Worm (Caenorhabditis elegans): ENCODE results near the gene Y39H10B.3.

Y39H10B.3 gene

ce11 chrV:3698497-3698896, 27.9 kb downstream of the Y39H10B.3 start:
- TF ChIP-seq unc-39 (tag; optimal IDR thresholded peaks at IDR 0.05) (no peak), drap-1 (GFP tag; optimal IDR thresholded peaks at IDR 0.05) (no peak), lsy-2 (tag; optimal IDR thresholded peaks at IDR 0.05) (no peak), pha-4 (tag; optimal IDR thresholded peaks at IDR 0.05) (no peak), mab-5 (tag; optimal IDR thresholded peaks at IDR 0.05) (no peak), ces-1 (GFP tag; optimal IDR thresholded peaks at IDR 0.05) (no peak), ceh-83 (GFP tag; optimal IDR thresholded peaks at IDR 0.05) (no peak), nhr-2 (tag; optimal IDR thresholded peaks at IDR 0.05) (no peak), ceh-43 (GFP tag; optimal IDR thresholded peaks at IDR 0.05) (no peak), nhr-28 (tag; optimal IDR thresholded peaks at IDR 0.05) (no peak), mls-2 (tag; optimal IDR thresholded peaks at IDR 0.05) (no peak), snpc-4 (tag; optimal IDR thresholded peaks at IDR 0.05) (no peak), zip-8 (tag; optimal IDR thresholded peaks at IDR 0.05) (no peak), hlh-1 (tag; optimal IDR thresholded peaks at IDR 0.05) (no peak)

ce11 chrV:3702998-3703397, 32.4 kb downstream of the Y39H10B.3 start:
- peak; percentile 2 for TF ChIP-seq pha-4 (tag; optimal IDR thresholded peaks at IDR 0.05)
- TF ChIP-seq M03D4.4 (tag; optimal IDR thresholded peaks at IDR 0.05) = no peak

ce11 chrV:3703888-3704287, 33.3 kb downstream of the Y39H10B.3 start:
- TF ChIP-seq lin-13 (tag; optimal IDR thresholded peaks at IDR 0.05) (no peak), nhr-76 (tag; optimal IDR thresholded peaks at IDR 0.05) (no peak), unc-62 (GFP tag; optimal IDR thresholded peaks at IDR 0.05) (no peak), ztf-11 (tag; optimal IDR thresholded peaks at IDR 0.05) (peak; percentile 9), lsy-2 (tag; optimal IDR thresholded peaks at IDR 0.05) (no peak), hlh-1 (tag; optimal IDR thresholded peaks at IDR 0.05) (peak; percentile 11), sptf-1 (tag; optimal IDR thresholded peaks at IDR 0.05) (no peak), bed-3 (GFP tag; optimal IDR thresholded peaks at IDR 0.05) (no peak), nhr-12 (tag; optimal IDR thresholded peaks at IDR 0.05) (no peak), flh-1 (GFP tag; optimal IDR thresholded peaks at IDR 0.05) (no peak), unc-39 (tag; optimal IDR thresholded peaks at IDR 0.05) (no peak), unc-120 (tag; optimal IDR thresholded peaks at IDR 0.05; ENCODE audit: poor library complexity, severe bottlenecking) (peak; percentile 70), tbx-8 (GFP tag; optimal IDR thresholded peaks at IDR 0.05) (no peak), mab-5 (tag; optimal IDR thresholded peaks at IDR 0.05) (no peak), snpc-4 (tag; optimal IDR thresholded peaks at IDR 0.05) (no peak), nhr-2 (tag; optimal IDR thresholded peaks at IDR 0.05) (peak; percentile 8), ham-2 (GFP tag; optimal IDR thresholded peaks at IDR 0.05) (peak; percentile 7), pha-4 (tag; optimal IDR thresholded peaks at IDR 0.05) (no peak), M03D4.4 (tag; optimal IDR thresholded peaks at IDR 0.05) (no peak), lin-32 (GFP tag; optimal IDR thresholded peaks at IDR 0.05) (no peak), nhr-28 (tag; optimal IDR thresholded peaks at IDR 0.05) (no peak), blmp-1 (tag; optimal IDR thresholded peaks at IDR 0.05) (no peak), ces-1 (GFP tag; optimal IDR thresholded peaks at IDR 0.05) (peak; percentile 69), drap-1 (GFP tag; optimal IDR thresholded peaks at IDR 0.05) (no peak)

- TF ChIP-seq ceh-83 (GFP tag; optimal IDR thresholded peaks at IDR 0.05) (no peak), sptf-1 (tag; optimal IDR thresholded peaks at IDR 0.05) (no peak), cnd-1 (tag; optimal IDR thresholded peaks at IDR 0.05) (no peak), nhr-237 (tag; optimal IDR thresholded peaks at IDR 0.05) (no peak), nhr-2 (tag; optimal IDR thresholded peaks at IDR 0.05) (no peak), mab-5 (tag; optimal IDR thresholded peaks at IDR 0.05) (no peak), elt-3 (tag; optimal IDR thresholded peaks at IDR 0.05) (no peak), unc-39 (tag; optimal IDR thresholded peaks at IDR 0.05) (no peak), elt-1 (tag; optimal IDR thresholded peaks at IDR 0.05; ENCODE audit: borderline replicate concordance, insufficient read depth) (no peak), zip-8 (tag; optimal IDR thresholded peaks at IDR 0.05) (no peak), blmp-1 (tag; optimal IDR thresholded peaks at IDR 0.05) (no peak), snpc-4 (tag; optimal IDR thresholded peaks at IDR 0.05) (no peak)
Measured at ce11 chrV:3704688-3705087, 34.1 kb downstream of the Y39H10B.3 start, which contains the start of gene lin-40. Gene lin-40 (plus strand): TSS chrV:3704988.

- no peak for TF ChIP-seq drap-1 (GFP tag; optimal IDR thresholded peaks at IDR 0.05)
Measured at ce11 chrV:3706167-3706566, 35.6 kb downstream of the Y39H10B.3 start.
